Fruit fly (Drosophila melanogaster): ENCODE measurements around the gene Set8.

Set8 gene

DNA sequence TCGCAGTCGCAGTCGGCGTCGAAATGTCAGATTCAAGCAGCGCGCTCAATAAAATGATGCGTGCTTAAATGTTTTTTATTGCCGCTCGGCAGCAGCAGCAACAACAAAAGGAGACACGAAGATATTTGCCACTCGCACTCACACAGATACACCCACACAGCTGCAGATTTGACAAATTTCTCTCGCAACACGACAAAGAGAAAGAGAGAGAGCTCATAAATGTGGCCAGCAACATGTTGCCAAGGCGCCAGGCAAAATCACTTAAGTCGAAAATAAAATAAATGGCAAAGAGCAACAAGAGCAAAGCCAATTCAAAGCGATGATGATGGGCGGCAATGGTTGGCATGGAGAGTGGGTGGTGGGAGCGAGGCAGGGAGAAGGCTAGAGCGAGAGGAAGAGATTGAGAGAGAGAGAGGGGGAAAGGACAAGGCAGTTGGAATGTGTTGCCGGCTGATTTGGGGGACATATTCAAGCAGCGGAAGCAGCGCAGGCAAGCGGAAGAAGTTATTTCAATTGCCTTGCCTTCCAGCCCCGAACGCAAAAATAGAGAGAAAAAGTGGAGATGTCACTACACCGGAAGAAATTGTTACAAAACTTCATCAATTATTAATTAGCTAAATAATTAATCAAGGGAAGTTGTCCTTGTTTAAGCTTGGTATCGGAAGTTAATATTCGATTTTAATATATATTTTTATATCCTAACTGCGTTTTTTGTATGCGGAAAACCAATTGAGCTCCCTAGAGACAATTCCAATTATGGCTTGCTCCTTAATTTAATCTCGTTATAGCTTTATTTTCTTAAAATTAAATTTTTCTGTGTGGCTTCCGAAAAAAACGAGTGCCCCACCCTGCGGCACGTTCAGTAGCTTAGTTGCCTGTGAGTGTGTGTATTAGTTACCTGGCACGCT, 31.3 kb downstream of the Set8 start (continued):
- TF ChIP-seq Scr (GFP tag; IDR thresholded peaks at IDR 0.05; ENCODE audit: partially characterized antibody) (no peak), HHEX (GFP tag; optimal IDR thresholded peaks at IDR 0.05) (peak; percentile 64), CG8089 (GFP tag; optimal IDR thresholded peaks at IDR 0.05) (no peak), D19B (GFP tag; optimal IDR thresholded peaks at IDR 0.05) (peak; percentile 42), aop (GFP tag; IDR thresholded peaks at IDR 0.05) (no peak), CG31441 (GFP tag; IDR thresholded peaks at IDR 0.05) (peak; percentile 77), repo (GFP tag; optimal IDR thresholded peaks at IDR 0.05) (no peak), gro (GFP tag; optimal IDR thresholded peaks at IDR 0.05) (no peak), Oli (tag; optimal IDR thresholded peaks at IDR 0.05) (peak; percentile 68), CG18476 (GFP tag; optimal IDR thresholded peaks at IDR 0.05) (peak; percentile 57), scrt (GFP tag; optimal IDR thresholded peaks at IDR 0.05) (peak; percentile 66), Lim3 (GFP tag; IDR thresholded peaks at IDR 0.05) (no peak), CG18262 (tag; optimal IDR thresholded peaks at IDR 0.05) (peak; percentile 49), CG11695 (GFP tag; IDR thresholded peaks at IDR 0.05) (peak; percentile 64), CG32772 (GFP tag; IDR thresholded peaks at IDR 0.05) (0 out of 2 replicates have a peak, but pooled peaks have one; percentile 13), ase (GFP tag; IDR thresholded peaks at IDR 0.05) (0 out of 3 replicates have a peak, but pooled peaks have one; percentile 18), phol (tag; optimal IDR thresholded peaks at IDR 0.05) (peak; percentile 66), nau (GFP tag; optimal IDR thresholded peaks at IDR 0.05) (peak; percentile 49), D (optimal IDR thresholded peaks at IDR 0.05) (no peak), D (GFP tag; optimal IDR thresholded peaks at IDR 0.05) (peak; percentile 53), HLH3B (GFP tag; IDR thresholded peaks at IDR 0.05) (peak; percentile 40; the same call in 1 of the 2 replicates), lola (GFP tag; optimal IDR thresholded peaks at IDR 0.05) (peak in 1 of 3 experiments; percentile 14), HLH54F (GFP tag; optimal IDR thresholded peaks at IDR 0.05) (no peak), CG11085 (GFP tag; IDR thresholded peaks at IDR 0.05) (no peak), CG15269 (tag; optimal IDR thresholded peaks at IDR 0.05) (peak; percentile 66), sqz (GFP tag; optimal IDR thresholded peaks at IDR 0.05) (peak; percentile 18), CG4617 (GFP tag; optimal IDR thresholded peaks at IDR 0.05; ENCODE audit: borderline replicate concordance) (no peak), CG18764 (GFP tag; optimal IDR thresholded peaks at IDR 0.05) (peak; percentile 4), CG17568 (GFP tag; optimal IDR thresholded peaks at IDR 0.05) (peak; percentile 12), CG3995 (GFP tag; optimal IDR thresholded peaks at IDR 0.05) (peak; percentile 14), en (GFP tag; optimal IDR thresholded peaks at IDR 0.05) (no peak), hbn (GFP tag; IDR thresholded peaks at IDR 0.05; ENCODE audit: partially characterized antibody) (no peak), CG7928 (GFP tag; optimal IDR thresholded peaks at IDR 0.05) (no peak), CG12155 (GFP tag; optimal IDR thresholded peaks at IDR 0.05) (peak; percentile 36), Lhr (GFP tag; optimal IDR thresholded peaks at IDR 0.05) (no peak), CG2202 (tag; optimal IDR thresholded peaks at IDR 0.05) (no peak), CG7839 (tag; optimal IDR thresholded peaks at IDR 0.05) (peak; percentile 84), CG9609 (GFP tag; optimal IDR thresholded peaks at IDR 0.05) (no peak), Lpt (GFP tag; optimal IDR thresholded peaks at IDR 0.05) (no peak), mld (GFP tag; IDR thresholded peaks at IDR 0.05; ENCODE audit: partially characterized antibody) (no peak), Rfx (GFP tag; IDR thresholded peaks at IDR 0.05) (peak; percentile 34; the same call in 1 of the 2 replicates), CG4854 (GFP tag; optimal IDR thresholded peaks at IDR 0.05) (no peak), Gug (GFP tag; IDR thresholded peaks at IDR 0.05) (0 out of 4 replicates have a peak, but pooled peaks have one; percentile 2), CG2120 (GFP tag; optimal IDR thresholded peaks at IDR 0.05) (peak; percentile 76), wdn (GFP tag; IDR thresholded peaks at IDR 0.05) (0 out of 2 replicates have a peak, but pooled peaks have one; percentile 27), dpn (GFP tag; optimal IDR thresholded peaks at IDR 0.05) (peak; percentile 22 to 34), CG1792 (GFP tag; optimal IDR thresholded peaks at IDR 0.05) (no peak), HLHmδ (GFP tag; optimal IDR thresholded peaks at IDR 0.05) (no peak)

Data from whole organism, embryonic.